Fruit fly (Drosophila melanogaster): ENCODE results near the gene CG11668.

- no peak for TF ChIP-seq CG8478 (optimal IDR thresholded peaks at IDR 0.05)
- TF ChIP-seq CTCF (optimal IDR thresholded peaks at IDR 0.05): no peak
Observed at dm6 chr3R:13085924-13086323, 47.7 kb downstream of the CG11668 start, which contains the start of gene CG43063.

Measured in S2 (cell line).